Fruit fly (Drosophila melanogaster): Measurements from ENCODE around the gene CG32409.

DNA sequence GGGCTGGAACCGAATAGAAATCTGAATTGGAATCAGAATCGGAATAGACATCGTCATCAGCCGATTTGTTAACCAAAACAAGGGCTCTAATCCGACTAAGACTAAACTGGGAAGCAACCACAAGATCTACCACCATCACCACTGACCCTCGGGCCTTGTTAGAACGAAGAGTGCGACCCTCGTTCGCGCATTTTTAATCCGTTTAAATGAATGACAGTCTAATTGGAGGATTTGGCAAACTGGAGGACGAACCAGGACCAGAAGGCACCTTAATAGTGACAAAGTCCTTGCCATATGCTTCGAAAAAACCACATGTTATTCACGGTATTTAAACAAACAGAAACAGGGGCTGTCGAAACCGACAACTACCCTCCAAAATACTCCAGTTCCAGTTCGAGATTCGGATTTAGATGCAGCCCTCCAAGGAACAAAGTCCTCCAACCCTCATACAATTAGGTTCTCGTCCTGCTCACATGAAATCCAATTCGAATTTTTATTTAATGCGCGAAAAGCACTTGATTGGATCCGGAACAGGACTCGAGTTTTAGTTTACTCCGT is 20.5 kb upstream of the CG32409 start:
- no peak for TF ChIP-seq Mnt (GFP tag; optimal IDR thresholded peaks at IDR 0.05)
- TF ChIP-seq cnc (optimal IDR thresholded peaks at IDR 0.05), result no peak
- TF ChIP-seq cic (GFP tag; optimal IDR thresholded peaks at IDR 0.05), result no peak
- no peak for TF ChIP-seq tj (GFP tag; optimal IDR thresholded peaks at IDR 0.05)

Measured in whole organism, adult.